Worm (Caenorhabditis elegans) whole organism, mixed stage, embryonic: ENCODE data around the gene sri-4.

ENCODE experiments used
- bed-3 ChIP-seq: fragments of 200-800 bp; sonication (Bioruptor generic); optimal IDR thresholded peaks from 3 replicates; lab custom pipeline; 2018; ENCODE audit warnings: mild to moderate bottlenecking, missing genetic modification characterization, moderate library complexity, missing compliant biosample characterization
- elt-1 ChIP-seq: sonication (generic microtip); optimal IDR thresholded peaks from 2 replicates; lab custom pipeline; 2017; ENCODE audit warnings: missing genetic modification characterization, mild to moderate bottlenecking, missing compliant biosample characterization, antibody characterized with exemption, moderate library complexity, borderline replicate concordance; ENCODE audit not compliant: insufficient read depth
- nhr-12 ChIP-seq: fragments of 150-350 bp; optimal IDR thresholded peaks from 2 replicates; lab custom pipeline; 2014; ENCODE audit warnings: missing biosample characterization, missing genetic modification characterization
- nhr-237 ChIP-seq: fragments of 150-350 bp; optimal IDR thresholded peaks from 2 replicates; lab custom pipeline; 2014; ENCODE audit warnings: missing biosample characterization, missing genetic modification characterization
- nhr-76 ChIP-seq: sonication (generic microtip); optimal IDR thresholded peaks from 2 replicates; lab custom pipeline; 2017; ENCODE audit warnings: missing biosample characterization, missing genetic modification characterization
- pha-4 ChIP-seq: fragments of 150-350 bp; optimal IDR thresholded peaks from 2 replicates; lab custom pipeline; 2018; ENCODE audit warnings: missing biosample characterization, missing genetic modification reagents, missing genetic modification characterization
- snpc-4 ChIP-seq: fragments of 150-350 bp; optimal IDR thresholded peaks from 2 replicates; lab custom pipeline; 2014; ENCODE audit warnings: missing biosample characterization, missing genetic modification characterization
- tbx-8 ChIP-seq: fragments of 200-800 bp; sonication (Bioruptor generic); optimal IDR thresholded peaks from 2 replicates; lab custom pipeline; 2018; ENCODE audit warnings: mild to moderate bottlenecking, missing genetic modification characterization, moderate library complexity, missing compliant biosample characterization
- unc-62 ChIP-seq: fragments of 150-350 bp; optimal IDR thresholded peaks from 2 replicates; lab custom pipeline; 2014; ENCODE audit warnings: missing biosample characterization, missing genetic modification reagents, missing genetic modification characterization

DNA sequence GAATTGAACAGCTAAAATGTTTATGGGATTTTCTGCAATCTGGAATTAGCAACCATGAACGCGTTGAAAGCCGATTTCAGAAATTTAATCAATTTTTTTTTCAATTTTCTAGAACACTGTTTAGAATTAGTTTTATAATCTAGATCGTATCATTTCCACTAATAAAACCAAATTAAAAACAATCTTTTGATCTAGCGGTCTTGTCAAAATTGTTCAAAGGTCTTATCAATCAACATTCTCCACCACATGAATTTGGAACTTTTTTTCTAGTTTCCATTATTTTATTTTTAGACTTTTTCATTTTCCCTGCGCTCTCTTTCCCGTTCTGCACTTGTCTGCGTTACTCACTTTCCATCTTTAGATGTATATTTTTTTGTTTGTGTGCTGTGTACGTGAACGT, 14.2 kb downstream of the sri-4 start, which contains the start of gene srp-2:
- no peak for TF ChIP-seq snpc-4 (tag; lab: Kevin White, UChicago)
- TF ChIP-seq nhr-76 (tag; lab: Kevin White, UChicago): no peak
- TF ChIP-seq unc-62 (GFP tag; lab: Kevin White, UChicago): no peak
- TF ChIP-seq bed-3 (GFP tag; lab: Kevin White, UChicago): no peak
- TF ChIP-seq tbx-8 (GFP tag; lab: Kevin White, UChicago): no peak
- TF ChIP-seq pha-4 (tag; lab: Kevin White, UChicago): no peak
- TF ChIP-seq elt-1: no peak
- no peak for TF ChIP-seq nhr-237
- no peak for TF ChIP-seq nhr-12 (tag; lab: Kevin White, UChicago)
